Fruit fly (Drosophila melanogaster) whole organism, embryonic: ENCODE measurements around the gene CG7906.

Source experiments
- CG10321 ChIP-seq: fragments of 200-800 bp; sonication (Bioruptor generic); IDR thresholded peaks from 2 replicates; pipeline ENCODE4 v1.3.6; 2022; ENCODE audit warnings: missing biosample characterization, missing genetic modification characterization
- CG11504 ChIP-seq: fragments of 200-800 bp; sonication (Bioruptor generic); optimal IDR thresholded peaks from 3 replicates; lab custom pipeline; 2019; ENCODE audit warnings: missing biosample characterization, mild to moderate bottlenecking, missing genetic modification characterization, moderate library complexity
- CG11696 ChIP-seq: fragments of 200-800 bp; sonication (Bioruptor generic); IDR thresholded peaks from 2 replicates; pipeline ENCODE4 v1.3.6; 2022; ENCODE audit warnings: missing biosample characterization, missing genetic modification characterization
- CG14050 ChIP-seq: fragments of 200-800 bp; sonication (Bioruptor generic); IDR thresholded peaks from 3 replicates; pipeline ENCODE4 v1.3.6; 2022; ENCODE audit warnings: missing biosample characterization, missing genetic modification characterization
- CG15073 ChIP-seq: fragments of 200-800 bp; sonication (Bioruptor generic); optimal IDR thresholded peaks from 2 replicates; lab custom pipeline; 2016; ENCODE audit warnings: missing biosample characterization, missing genetic modification characterization
- CG1603 ChIP-seq: fragments of 200-800 bp; sonication (Bioruptor generic); optimal IDR thresholded peaks from 2 replicates; lab custom pipeline; 2019; ENCODE audit warnings: missing biosample characterization, mild to moderate bottlenecking, missing genetic modification characterization, moderate library complexity
- CG17568 ChIP-seq: fragments of 200-800 bp; sonication (Bioruptor generic); optimal IDR thresholded peaks from 2 replicates; lab custom pipeline; 2018; ENCODE audit warnings: missing biosample characterization, mild to moderate bottlenecking, missing genetic modification characterization, moderate library complexity
- CG17912 ChIP-seq: fragments of 200-800 bp; sonication (Bioruptor generic); optimal IDR thresholded peaks from 2 replicates; lab custom pipeline; 2018; ENCODE audit warnings: missing biosample characterization, mild to moderate bottlenecking, missing genetic modification characterization
- CG2120 ChIP-seq: fragments of 200-800 bp; sonication (Bioruptor generic); optimal IDR thresholded peaks from 3 replicates; lab custom pipeline; 2016; ENCODE audit warnings: missing biosample characterization, missing genetic modification characterization
- CG2202 ChIP-seq: fragments of 200-800 bp; sonication (Bioruptor generic); optimal IDR thresholded peaks from 2 replicates; lab custom pipeline; 2018; ENCODE audit warnings: missing biosample characterization, mild to moderate bottlenecking, missing genetic modification characterization
- CG31224 ChIP-seq: fragments of 200-800 bp; sonication (Bioruptor generic); IDR thresholded peaks from 2 replicates; pipeline ENCODE4 v1.3.6; 2022; ENCODE audit warnings: missing biosample characterization, missing genetic modification characterization
- CG34422 ChIP-seq: fragments of 200-800 bp; sonication (Bioruptor generic); IDR thresholded peaks from 3 replicates; pipeline ENCODE4 v1.3.6; 2022; ENCODE audit warnings: missing biosample characterization, missing genetic modification characterization
- CG7271 ChIP-seq: fragments of 200-800 bp; sonication (Bioruptor generic); optimal IDR thresholded peaks from 2 replicates; lab custom pipeline; 2018; ENCODE audit warnings: missing biosample characterization, mild to moderate bottlenecking, missing genetic modification characterization, moderate library complexity
- CG7786 ChIP-seq: fragments of 200-800 bp; sonication (Bioruptor generic); optimal IDR thresholded peaks from 2 replicates; lab custom pipeline; 2016; ENCODE audit warnings: missing biosample characterization, missing genetic modification characterization
- CG7839 ChIP-seq: fragments of 200-800 bp; sonication (Bioruptor generic); optimal IDR thresholded peaks from 3 replicates; lab custom pipeline; 2018; ENCODE audit warnings: missing biosample characterization, mild to moderate bottlenecking, missing genetic modification characterization, moderate library complexity
- CG8089 ChIP-seq: fragments of 200-800 bp; sonication (Bioruptor generic); optimal IDR thresholded peaks from 3 replicates; lab custom pipeline; 2016; ENCODE audit warnings: missing biosample characterization, missing genetic modification characterization
- CG8359 ChIP-seq: fragments of 200-800 bp; sonication (Bioruptor generic); optimal IDR thresholded peaks from 2 replicates; lab custom pipeline; 2017; ENCODE audit warnings: missing biosample characterization, mild to moderate bottlenecking, missing genetic modification characterization, borderline replicate concordance
- CG8944 ChIP-seq: fragments of 200-800 bp; sonication (Bioruptor generic); optimal IDR thresholded peaks from 3 replicates; lab custom pipeline; 2016; ENCODE audit warnings: missing biosample characterization, missing genetic modification characterization
- CG9817 ChIP-seq: fragments of 200-800 bp; sonication (Bioruptor generic); optimal IDR thresholded peaks from 2 replicates; lab custom pipeline; 2018; ENCODE audit warnings: missing biosample characterization, mild to moderate bottlenecking, missing genetic modification characterization, moderate library complexity
- CG9876 ChIP-seq: fragments of 200-800 bp; sonication (Bioruptor generic); optimal IDR thresholded peaks from 2 replicates; lab custom pipeline; 2016; ENCODE audit warnings: missing biosample characterization, missing genetic modification characterization
- Fer2 ChIP-seq: fragments of 200-800 bp; sonication (Bioruptor generic); optimal IDR thresholded peaks from 2 replicates; lab custom pipeline; 2018; ENCODE audit warnings: missing biosample characterization, mild to moderate bottlenecking, missing genetic modification characterization, moderate library complexity
- Gug ChIP-seq: fragments of 200-800 bp; sonication (Bioruptor generic); IDR thresholded peaks from 4 replicates; pipeline ENCODE4 v1.3.6; 2022; ENCODE audit warnings: missing biosample characterization, missing genetic modification characterization
- NC2β ChIP-seq: fragments of 200-800 bp; sonication (Bioruptor generic); optimal IDR thresholded peaks from 2 replicates; lab custom pipeline; 2016; ENCODE audit warnings: missing biosample characterization, missing genetic modification characterization
- Nf-YB ChIP-seq: fragments of 200-800 bp; sonication (Bioruptor generic); optimal IDR thresholded peaks from 3 replicates; lab custom pipeline; 2019; ENCODE audit warnings: missing biosample characterization, mild to moderate bottlenecking, missing genetic modification characterization, moderate library complexity
- NfI ChIP-seq: fragments of 200-800 bp; sonication (Bioruptor generic); optimal IDR thresholded peaks from 3 replicates; lab custom pipeline; 2018; ENCODE audit warnings: missing biosample characterization, mild to moderate bottlenecking, missing genetic modification characterization, moderate library complexity
- Ravus ChIP-seq: fragments of 200-800 bp; sonication (Bioruptor generic); IDR thresholded peaks from 2 replicates; pipeline ENCODE4 v1.3.6; 2022; ENCODE audit warnings: missing biosample characterization, missing genetic modification characterization
- Side ChIP-seq: fragments of 200-800 bp; sonication (Bioruptor generic); optimal IDR thresholded peaks from 2 replicates; lab custom pipeline; 2016; ENCODE audit warnings: missing biosample characterization, missing genetic modification characterization
- Taf1 ChIP-seq: fragments of 200-800 bp; sonication (Bioruptor generic); IDR thresholded peaks from 2 replicates; pipeline ENCODE4 v1.3.6; 2022; ENCODE audit warnings: missing biosample characterization, missing genetic modification characterization
- ash1 ChIP-seq: fragments of 200-800 bp; sonication (Bioruptor generic); optimal IDR thresholded peaks from 2 replicates; lab custom pipeline; 2018; ENCODE audit warnings: missing biosample characterization, mild to moderate bottlenecking, missing genetic modification characterization
- az2 ChIP-seq: fragments of 200-800 bp; sonication (Bioruptor generic); optimal IDR thresholded peaks from 3 replicates; lab custom pipeline; 2016; ENCODE audit warnings: missing biosample characterization, missing genetic modification characterization
- bbx ChIP-seq: fragments of 200-800 bp; sonication (Bioruptor generic); IDR thresholded peaks from 2 replicates; pipeline ENCODE4 v1.3.6; 2022; ENCODE audit warnings: missing biosample characterization, missing genetic modification characterization; ENCODE audit not compliant: partially characterized antibody
- ci ChIP-seq: fragments of 200-800 bp; sonication (Bioruptor generic); IDR thresholded peaks from 3 replicates; pipeline ENCODE4 v1.3.6; 2022; ENCODE audit warnings: missing biosample characterization, missing genetic modification characterization
- cwo ChIP-seq: fragments of 200-800 bp; sonication (Bioruptor generic); optimal IDR thresholded peaks from 3 replicates; lab custom pipeline; 2017; ENCODE audit warnings: missing biosample characterization, missing genetic modification characterization, mild to moderate bottlenecking, moderate library complexity, missing genetic modification reagents
- esg ChIP-seq: fragments of 200-800 bp; sonication (Bioruptor generic); conservative IDR thresholded peaks from 2 replicates; pipeline ENCODE4 v1.3.6; 2022; ENCODE audit warnings: missing biosample characterization, missing genetic modification characterization
- ind ChIP-seq: fragments of 200-800 bp; sonication (Bioruptor generic); optimal IDR thresholded peaks from 3 replicates; lab custom pipeline; 2016; ENCODE audit warnings: missing biosample characterization, missing genetic modification characterization
- jigr1 ChIP-seq: fragments of 200-800 bp; sonication (Bioruptor generic); IDR thresholded peaks from 3 replicates; pipeline ENCODE4 v1.3.6; 2022; ENCODE audit warnings: missing biosample characterization, missing genetic modification characterization
- lmd ChIP-seq: fragments of 200-800 bp; sonication (Bioruptor generic); IDR thresholded peaks from 2 replicates; pipeline ENCODE4 v1.3.6; 2022; ENCODE audit warnings: missing biosample characterization, missing genetic modification characterization
- odd ChIP-seq: fragments of 200-800 bp; sonication (Bioruptor generic); optimal IDR thresholded peaks from 2 replicates; lab custom pipeline; 2017; ENCODE audit warnings: missing biosample characterization, mild to moderate bottlenecking, missing genetic modification characterization
- otp ChIP-seq: fragments of 200-800 bp; sonication (Bioruptor generic); IDR thresholded peaks from 3 replicates; pipeline ENCODE4, ENCODE4 v1.3.6; 2022; ENCODE audit warnings: missing biosample characterization, missing genetic modification characterization
- pzg ChIP-seq: fragments of 200-800 bp; sonication (Bioruptor generic); optimal IDR thresholded peaks from 3 replicates; lab custom pipeline; 2018; ENCODE audit warnings: missing biosample characterization, mild to moderate bottlenecking, missing genetic modification characterization, moderate library complexity
- rib ChIP-seq: fragments of 200-800 bp; sonication (Bioruptor generic); IDR thresholded peaks from 2 replicates; pipeline ENCODE4 v1.3.6; 2022; ENCODE audit warnings: missing biosample characterization, missing genetic modification characterization
- ro ChIP-seq: fragments of 200-800 bp; sonication (Bioruptor generic); IDR thresholded peaks from 2 replicates; pipeline ENCODE4 v1.3.6; 2022; ENCODE audit warnings: missing biosample characterization, missing genetic modification characterization
- shn ChIP-seq: fragments of 200-800 bp; sonication (Bioruptor generic); optimal IDR thresholded peaks from 3 replicates; lab custom pipeline; 2016; ENCODE audit warnings: missing biosample characterization, missing genetic modification characterization
- stwl ChIP-seq: fragments of 200-800 bp; sonication (Bioruptor generic); optimal IDR thresholded peaks from 3 replicates; lab custom pipeline; 2018; ENCODE audit warnings: missing biosample characterization, mild to moderate bottlenecking, missing genetic modification characterization, moderate library complexity
- tap ChIP-seq: fragments of 200-800 bp; optimal IDR thresholded peaks from 3 replicates; lab custom pipeline; 2019; ENCODE audit warnings: missing biosample characterization, mild to moderate bottlenecking, missing genetic modification characterization, moderate library complexity
- tll ChIP-seq, 2 experiments: fragments of 200-800 bp in 1 of 2; fragments of >200 bp in 1 of 2; sonication (Bioruptor generic) in 1 of 2; optimal IDR thresholded peaks; 2 replicates each; lab custom pipeline; 2017 to 2019; ENCODE audit warnings: missing biosample characterization in 2 of 2, missing genetic modification characterization in 2 of 2, mild to moderate bottlenecking in 1 of 2, moderate library complexity in 1 of 2
- tup ChIP-seq: fragments of 200-800 bp; sonication (Bioruptor generic); optimal IDR thresholded peaks from 2 replicates; lab custom pipeline; 2016; ENCODE audit warnings: missing biosample characterization, mild to moderate bottlenecking, missing genetic modification characterization, moderate library complexity
- unc-4 ChIP-seq: fragments of 200-800 bp; sonication (Bioruptor generic); IDR thresholded peaks from 2 replicates; pipeline ENCODE4 v1.3.6; 2022; ENCODE audit warnings: missing biosample characterization, missing genetic modification characterization; ENCODE audit not compliant: partially characterized antibody
- usp ChIP-seq: fragments of >200 bp; optimal IDR thresholded peaks from 2 replicates; lab custom pipeline; 2017; ENCODE audit warnings: missing biosample characterization, missing genetic modification characterization
- zfh2 ChIP-seq: fragments of 200-800 bp; sonication (Bioruptor generic); optimal IDR thresholded peaks from 2 replicates; lab custom pipeline; 2016; ENCODE audit warnings: missing biosample characterization, missing genetic modification characterization

Gene CG7906

DNA sequence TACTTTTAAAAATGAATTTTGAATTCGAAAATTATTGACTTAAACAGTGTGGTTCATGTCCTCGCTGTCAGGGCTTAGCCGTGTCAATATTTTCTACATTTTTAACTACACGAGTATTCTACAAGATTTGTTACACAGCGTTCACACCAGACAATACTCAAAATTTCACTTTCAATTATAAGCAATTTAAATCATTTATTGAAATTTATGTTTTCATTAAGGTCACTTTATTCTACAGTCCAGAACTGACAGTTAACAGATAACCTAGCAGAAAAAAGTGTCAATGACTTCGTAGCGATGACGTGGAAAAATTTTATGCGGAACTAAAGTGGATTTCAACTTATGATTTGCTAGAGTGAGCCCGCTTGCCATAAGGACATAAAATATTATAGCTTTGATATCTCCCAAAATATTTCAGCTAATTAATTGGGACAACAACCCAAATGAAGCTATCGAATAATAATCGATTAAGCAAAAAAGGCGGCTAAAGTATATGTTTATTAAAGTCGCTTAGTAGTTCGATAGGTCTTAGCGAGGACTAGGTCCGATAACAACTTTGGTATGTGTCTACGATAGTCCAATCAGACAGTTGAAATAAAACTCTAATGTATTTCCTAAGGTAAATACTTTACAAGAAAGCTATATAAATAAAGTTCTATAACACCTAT is 46.3 kb upstream of the CG7906 start (continued):
- TF ChIP-seq CG7271 (tag; lab: Kevin White, UChicago) = no peak
- TF ChIP-seq tll (GFP tag; optimal IDR thresholded peaks at IDR 0.05; lab: Kevin White, UChicago) = peak in 1 of 2 experiments; percentile 9
- TF ChIP-seq CG7839 = peak; percentile 60
- peak; percentile 72 for TF ChIP-seq lmd (GFP tag; lab: Robert Waterston, UW)
- peak; percentile 51 for TF ChIP-seq tap (tag; lab: Kevin White, UChicago)
- TF ChIP-seq CG31224 (GFP tag; lab: Robert Waterston, UW) = no peak
- no peak for TF ChIP-seq CG17912 (GFP tag; lab: Kevin White, UChicago)
- no peak for TF ChIP-seq Nf-YB (GFP tag; lab: Kevin White, UChicago)
- TF ChIP-seq usp (GFP tag; lab: Kevin White, UChicago) = no peak
- no peak; the same call in 1 of the 2 replicates for TF ChIP-seq CG11696 (GFP tag; lab: Robert Waterston, UW)
- TF ChIP-seq CG15073 (GFP tag; lab: Kevin White, UChicago) = no peak
- TF ChIP-seq CG8359 (GFP tag; lab: Kevin White, UChicago) = no peak
- TF ChIP-seq CG9876 (GFP tag; lab: Kevin White, UChicago) = no peak
- TF ChIP-seq Fer2 (tag; lab: Kevin White, UChicago) = no peak
- TF ChIP-seq jigr1 (GFP tag; lab: Robert Waterston, UW) = no peak
- TF ChIP-seq Gug (GFP tag; lab: Robert Waterston, UW) = peak; percentile 25; the same call in 1 of the 4 replicates
- TF ChIP-seq CG7786 (GFP tag; lab: Kevin White, UChicago) = peak; percentile 17
- peak; percentile 43; the same call in 1 of the 2 replicates for TF ChIP-seq CG10321 (GFP tag; lab: Robert Waterston, UW)
- TF ChIP-seq otp (GFP tag; lab: Robert Waterston, UW) = peak; percentile 60; the same call in 1 of the 3 replicates
- TF ChIP-seq CG2202 (tag; lab: Kevin White, UChicago) = no peak
- TF ChIP-seq rib (GFP tag; lab: Robert Waterston, UW) = no peak
- peak; percentile 57 for TF ChIP-seq pzg
- no peak for TF ChIP-seq NC2β (GFP tag; lab: Kevin White, UChicago)
- TF ChIP-seq CG34422 (GFP tag; lab: Robert Waterston, UW) = peak; percentile 81
- peak; percentile 45 for TF ChIP-seq az2 (GFP tag; lab: Kevin White, UChicago)
- no peak for TF ChIP-seq shn
- peak; percentile 66 for TF ChIP-seq CG14050 (GFP tag; lab: Robert Waterston, UW)
- no peak for TF ChIP-seq tup
- peak; percentile 34 for TF ChIP-seq CG1603 (tag; lab: Kevin White, UChicago)
- TF ChIP-seq esg (GFP tag; lab: Robert Waterston, UW) = peak; percentile 74
- peak; percentile 40 for TF ChIP-seq Side (GFP tag; lab: Kevin White, UChicago)
- TF ChIP-seq zfh2 (GFP tag; lab: Kevin White, UChicago) = no peak
- peak; percentile 4 for TF ChIP-seq CG17568 (GFP tag; lab: Kevin White, UChicago)
- no peak for TF ChIP-seq CG9817
- TF ChIP-seq CG8089 = peak; percentile 5
- TF ChIP-seq ro (GFP tag; lab: Robert Waterston, UW) = no peak
- TF ChIP-seq odd (GFP tag; lab: Kevin White, UChicago) = no peak
- no peak; the same call in 1 of the 2 replicates for TF ChIP-seq Taf1 (GFP tag; lab: Robert Waterston, UW)
- TF ChIP-seq unc-4 (GFP tag; lab: Robert Waterston, UW) = no peak
- TF ChIP-seq ci (GFP tag; lab: Robert Waterston, UW) = peak; percentile 91
- no peak for TF ChIP-seq ash1
- TF ChIP-seq CG2120 = peak; percentile 47
- peak; percentile 49 for TF ChIP-seq NfI (GFP tag; lab: Kevin White, UChicago)
- TF ChIP-seq ind (GFP tag; lab: Kevin White, UChicago) = peak; percentile 45
- TF ChIP-seq stwl (tag; lab: Kevin White, UChicago) = no peak
- no peak for TF ChIP-seq CG11504 (tag; lab: Kevin White, UChicago)
- TF ChIP-seq CG8944 = no peak
- TF ChIP-seq bbx (GFP tag; lab: Robert Waterston, UW) = no peak; the same call in 1 of the 2 replicates
- peak; percentile 2 for TF ChIP-seq cwo (GFP tag; lab: Kevin White, UChicago)
- TF ChIP-seq Ravus (GFP tag; lab: Robert Waterston, UW) = no peak
